Worm (Caenorhabditis elegans) whole organism, dauer: ENCODE results near the gene nspc-7.

Experiments
- unc-62 ChIP-seq: sonication (generic microtip); optimal IDR thresholded peaks from 2 replicates; lab custom pipeline; 2017; ENCODE audit warnings: missing biosample characterization, missing genetic modification reagents, missing genetic modification characterization

The nspc-7 gene

DNA sequence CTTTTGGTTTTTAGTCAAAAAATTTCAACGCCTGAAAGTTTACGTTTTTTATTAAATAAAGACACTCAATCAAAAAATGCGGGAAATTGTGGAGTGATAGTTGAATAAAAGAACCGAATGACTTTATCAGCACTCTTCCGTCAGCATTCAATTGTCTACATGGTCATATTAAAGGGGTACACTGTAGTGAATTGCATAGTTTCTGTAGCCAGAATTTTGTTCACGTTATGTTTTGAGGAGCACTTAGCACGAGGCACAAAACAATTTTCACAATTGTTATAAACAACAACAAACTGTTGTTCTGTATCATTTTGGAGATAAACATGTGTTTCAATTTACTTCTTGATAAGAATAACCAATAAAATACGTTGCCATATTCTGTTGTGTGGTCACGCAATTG is 7.4 kb downstream of the nspc-7 start, which contains the start of gene D2021.4:
Gene D2021.4 (minus strand): TSS at position 48 of the 400 bp plus-strand sequence.
- no peak for TF ChIP-seq unc-62 (GFP tag; lab: Kevin White, UChicago)

- no peak for TF ChIP-seq unc-62 (GFP tag; lab: Kevin White, UChicago)
Observed at ce11 chrX:8550099-8550498, 8.4 kb downstream of the nspc-7 start.

- TF ChIP-seq unc-62 (GFP tag; lab: Kevin White, UChicago) = no peak
Observed at ce11 chrX:8551687-8552327, 10.1 kb downstream of the nspc-7 start, which contains the start of gene dhhc-14. Gene dhhc-14, plus strand, starts transcription at chrX:8552277.

- no peak for TF ChIP-seq unc-62 (GFP tag; lab: Kevin White, UChicago)
Observed at ce11 chrX:8554029-8554428, 12.4 kb downstream of the nspc-7 start.

DNA sequence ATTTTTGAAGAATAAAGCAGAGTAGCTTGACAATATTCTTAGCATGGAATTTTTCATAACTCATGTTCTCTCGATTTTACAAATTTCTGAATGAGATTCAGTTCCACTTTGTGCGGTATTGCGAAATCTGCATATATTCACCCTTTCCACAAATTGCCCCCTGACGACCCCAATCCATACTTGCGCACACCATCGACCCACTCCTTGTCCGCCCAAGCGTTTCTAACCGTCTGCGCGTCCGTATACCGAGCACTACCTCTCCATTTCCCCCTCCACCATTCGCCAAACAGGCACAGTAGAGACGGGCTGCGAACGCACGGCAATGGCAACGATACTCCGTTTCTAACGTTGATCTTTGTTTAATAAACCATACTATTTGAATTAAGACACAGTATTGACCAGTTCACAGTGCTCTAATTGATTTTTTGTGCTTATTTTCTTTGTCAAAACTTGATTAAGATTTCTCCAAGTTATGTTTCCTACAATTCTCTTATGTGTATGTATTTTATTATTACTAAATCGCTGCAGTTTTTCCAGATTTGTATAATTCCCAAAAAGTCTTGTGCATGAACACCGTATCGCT is 15.0 kb downstream of the nspc-7 start, which contains the start of gene utx-1:
Gene utx-1 (plus strand): TSS at position 533 of the 583 bp plus-strand sequence.
- no peak for TF ChIP-seq unc-62 (GFP tag; lab: Kevin White, UChicago)

DNA sequence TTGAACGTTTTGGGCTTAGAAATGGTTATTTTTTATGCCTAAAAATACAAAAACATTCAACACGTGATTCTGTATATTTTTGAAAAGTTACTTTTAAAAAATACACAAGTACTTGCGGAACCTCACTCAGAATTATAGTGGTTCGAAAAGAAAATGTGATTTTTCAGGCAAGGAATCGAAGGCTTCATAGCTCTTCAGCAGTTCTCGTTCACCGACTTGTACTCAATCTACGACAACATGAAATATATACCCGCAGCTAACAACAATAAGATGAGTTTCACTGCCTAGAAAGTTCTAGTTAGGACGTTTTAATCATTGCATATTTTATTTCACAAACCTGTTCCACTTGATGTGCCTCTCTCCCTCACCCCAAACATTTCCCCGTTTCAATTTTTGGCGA is 20.9 kb downstream of the nspc-7 start:
- no peak for TF ChIP-seq unc-62 (GFP tag; lab: Kevin White, UChicago)

- TF ChIP-seq unc-62 (GFP tag; lab: Kevin White, UChicago) = no peak
Observed at ce11 chrX:8563663-8564450, 22.2 kb downstream of the nspc-7 start.

- TF ChIP-seq unc-62 (GFP tag; lab: Kevin White, UChicago) = no peak
Observed at ce11 chrX:8564451-8564795, 22.8 kb downstream of the nspc-7 start.

DNA sequence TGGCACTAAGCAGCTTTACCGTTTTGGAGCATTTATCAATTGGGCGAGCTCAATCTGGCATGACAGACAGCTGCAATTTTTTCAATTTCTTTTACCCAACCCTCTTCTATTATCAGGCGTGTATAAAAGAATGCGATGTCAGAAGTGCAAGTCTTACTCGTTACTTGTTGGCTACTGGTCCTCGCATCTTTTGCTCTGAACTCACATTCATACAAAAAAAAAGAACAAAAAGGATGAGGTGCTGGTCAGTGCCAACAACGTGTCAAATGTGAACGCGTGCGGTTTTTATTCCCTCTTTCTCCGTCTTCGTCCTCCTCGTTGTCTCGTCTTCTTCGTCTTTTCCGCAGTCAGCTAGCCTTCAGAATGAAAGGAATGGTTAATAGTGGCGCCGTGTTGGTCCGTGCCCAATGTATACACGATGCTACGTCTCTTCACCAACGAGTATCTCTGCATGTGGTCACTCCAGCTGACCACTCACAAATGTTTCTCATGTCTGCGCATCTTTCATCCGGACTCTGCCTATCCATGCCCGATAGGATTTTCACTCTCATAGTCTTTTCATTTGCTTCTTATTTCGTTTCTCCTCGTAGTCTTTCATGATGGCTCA is 24.3 kb downstream of the nspc-7 start:
- TF ChIP-seq unc-62 (GFP tag; lab: Kevin White, UChicago) = no peak

DNA sequence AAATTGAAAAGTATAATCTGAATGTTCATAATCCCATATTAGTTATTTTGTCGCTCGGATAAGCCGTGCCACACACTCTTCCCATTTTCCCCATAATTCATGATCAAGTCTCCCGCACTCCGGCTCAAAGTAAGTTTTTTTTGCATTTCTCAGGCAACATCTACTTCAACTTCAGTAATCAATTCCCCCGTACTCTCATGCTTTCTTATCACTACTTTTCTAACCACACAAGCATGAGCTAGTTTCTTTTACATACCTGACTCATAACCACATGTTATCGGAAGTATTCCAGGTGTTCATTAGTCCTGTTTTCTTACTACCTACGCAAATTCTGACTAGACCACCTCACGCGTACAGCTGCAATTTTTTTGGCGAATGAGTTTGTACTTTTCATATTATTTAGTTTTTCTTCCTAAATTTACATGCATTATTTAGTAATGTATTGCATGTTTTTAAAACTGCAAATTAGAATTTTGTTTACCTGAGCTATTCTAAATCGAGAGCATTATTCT is 24.9 kb downstream of the nspc-7 start:
- no peak for TF ChIP-seq unc-62 (GFP tag; lab: Kevin White, UChicago)

DNA sequence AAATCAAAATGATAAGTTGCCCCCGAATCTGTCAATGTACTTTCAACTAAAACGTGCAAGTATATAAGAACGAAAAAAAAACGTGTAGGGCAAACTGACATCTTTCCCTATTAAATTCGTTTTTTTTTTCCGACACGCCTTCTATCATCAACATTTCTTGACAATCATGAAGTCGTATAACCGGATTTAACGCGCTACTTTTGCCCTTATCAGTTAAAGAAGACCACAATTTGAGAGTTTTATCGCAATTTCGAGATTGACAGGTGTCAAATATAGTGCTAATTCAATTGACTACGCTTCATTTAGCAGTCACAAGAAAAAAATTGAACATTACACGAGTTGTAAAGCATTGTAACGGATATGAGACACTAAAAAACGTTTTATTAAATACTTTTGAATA is 25.5 kb downstream of the nspc-7 start:
- TF ChIP-seq unc-62 (GFP tag; lab: Kevin White, UChicago) = no peak

ce11 chrX:8567823-8568314 is 26.2 kb downstream of the nspc-7 start:
- TF ChIP-seq unc-62 (GFP tag; lab: Kevin White, UChicago) = no peak

DNA sequence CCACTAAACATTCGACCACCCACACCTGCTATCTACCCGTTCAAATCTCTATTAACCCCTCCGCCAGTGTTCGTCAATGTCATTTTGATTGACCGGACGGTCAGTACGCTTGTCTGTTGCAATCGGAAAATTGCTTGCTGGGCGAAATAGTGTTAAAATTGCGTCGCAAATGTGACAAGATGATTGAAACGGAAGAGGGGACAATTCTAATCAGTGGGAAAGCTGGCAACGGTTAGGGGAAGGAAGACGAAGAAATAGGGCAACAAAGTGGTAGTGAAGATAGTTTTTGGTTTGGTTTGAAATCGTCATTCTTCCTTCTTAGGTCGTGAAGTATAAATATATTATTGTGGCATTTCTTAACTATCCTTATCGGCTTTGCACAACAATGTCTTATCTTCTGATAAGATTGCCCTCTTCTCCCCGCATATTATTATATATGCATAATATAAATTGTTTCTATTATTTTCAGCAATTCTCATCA is 26.8 kb downstream of the nspc-7 start:
- TF ChIP-seq unc-62 (GFP tag; lab: Kevin White, UChicago) = no peak

- TF ChIP-seq unc-62 (GFP tag; lab: Kevin White, UChicago) = no peak
Observed at ce11 chrX:8569159-8569558, 27.5 kb downstream of the nspc-7 start.

DNA sequence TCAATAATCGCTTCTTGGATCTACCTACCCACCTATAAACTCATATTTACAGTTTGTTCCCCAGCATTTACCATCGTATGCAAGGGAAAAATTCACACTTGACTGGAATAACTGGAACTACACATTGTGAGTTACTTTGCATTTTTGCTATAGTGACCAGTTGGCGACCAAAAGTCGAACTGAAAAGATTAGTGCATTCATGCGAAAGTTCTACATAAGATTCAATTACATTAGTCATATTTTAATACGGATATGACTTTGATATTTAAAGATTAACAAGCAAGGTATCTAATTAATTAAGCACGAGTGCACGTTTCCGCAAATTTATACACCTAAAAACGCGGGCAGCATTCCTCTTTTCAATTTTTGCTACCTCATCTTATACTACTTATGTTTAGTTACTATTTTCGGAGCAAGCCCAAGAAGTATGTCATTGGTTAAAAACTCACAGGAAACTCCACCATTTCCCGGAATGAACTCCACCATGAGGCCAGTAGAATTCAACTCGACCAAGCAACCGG is 29.4 kb downstream of the nspc-7 start, which contains the start of gene jmjd-3.1:
Gene jmjd-3.1 (plus strand): TSS at position 51 of the 521 bp plus-strand sequence.
- TF ChIP-seq unc-62 (GFP tag; lab: Kevin White, UChicago) = no peak
